Worm (Caenorhabditis elegans) whole organism, L3 larva: ENCODE data around the gene srh-123.
"Not testable (repeated sequence)": the region's sequence is repeated elsewhere in the genome, so short reads cannot be mapped to it uniquely, and the experiment has no call there.

Source experiments
- elt-3 ChIP-seq, 3 experiments: fragments of 150-350 bp in 1 of 3; sonication (generic microtip) in 2 of 3; optimal IDR thresholded peaks; 2 replicates in 2 of 3; 4 replicates in 1 of 3; lab custom pipeline; 2014 to 2017; ENCODE audit warnings: missing biosample characterization in 3 of 3, missing genetic modification characterization in 3 of 3
- fos-1 ChIP-seq: fragments of 150-350 bp; optimal IDR thresholded peaks from 2 replicates; lab custom pipeline; 2014; ENCODE audit warnings: missing biosample characterization, missing genetic modification characterization
- nhr-25 ChIP-seq: sonication (generic microtip); optimal IDR thresholded peaks from 2 replicates; lab custom pipeline; 2017; ENCODE audit warnings: missing biosample characterization, missing genetic modification characterization
- ztf-4 ChIP-seq: fragments of 150-350 bp; optimal IDR thresholded peaks from 2 replicates; lab custom pipeline; 2014; ENCODE audit warnings: missing biosample characterization, missing genetic modification characterization

DNA sequence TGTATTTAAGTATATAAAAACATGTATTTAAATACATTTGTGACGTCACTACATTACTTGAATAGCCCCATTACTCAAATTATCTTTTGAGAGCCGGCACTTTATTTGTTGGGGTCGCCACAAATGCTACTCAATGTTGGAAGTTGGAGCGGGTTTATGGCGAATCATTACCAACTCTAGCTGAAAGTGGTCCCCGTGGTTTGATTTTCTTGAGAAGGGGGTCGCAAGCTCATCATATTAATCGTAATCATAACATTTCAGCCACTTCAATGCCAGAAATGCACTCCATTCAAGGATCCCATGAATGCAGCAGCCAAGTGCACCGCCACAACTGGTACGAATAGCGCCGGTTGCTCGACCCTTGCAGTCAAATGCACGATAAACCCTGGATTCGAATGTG, 9.5 kb upstream of the srh-123 start, which contains the start of gene F20E11.7:
- TF ChIP-seq ztf-4 (tag; lab: Kevin White, UChicago); elt-3 (tag; optimal IDR thresholded peaks at IDR 0.05; lab: Kevin White, UChicago); nhr-25 (tag; lab: Kevin White, UChicago); fos-1 (tag; lab: Kevin White, UChicago): not testable (repeated sequence)
